Worm (Caenorhabditis elegans) whole organism, midembryonic: ENCODE data around the gene fipr-15.

Source experiments
- T22C8.4 ChIP-seq: fragments of 200-800 bp; sonication (Bioruptor generic); IDR thresholded peaks from 2 replicates; pipeline ENCODE4 v1.3.6; 2022; ENCODE audit warnings: missing genetic modification characterization, missing compliant biosample characterization
- cog-1 ChIP-seq: sonication (generic microtip); optimal IDR thresholded peaks from 2 replicates; lab custom pipeline; 2016; ENCODE audit warnings: missing genetic modification characterization, missing compliant biosample characterization
- flt-1 ChIP-seq: fragments of 200-800 bp; sonication (Bioruptor generic); IDR thresholded peaks from 2 replicates; pipeline ENCODE4 v1.3.6; 2022; ENCODE audit warnings: missing genetic modification characterization, missing compliant biosample characterization
- klf-2 ChIP-seq: fragments of 200-800 bp; sonication (Bioruptor generic); conservative IDR thresholded peaks from 2 replicates; pipeline ENCODE4 v1.3.6; 2022; ENCODE audit warnings: missing genetic modification reagents, missing genetic modification characterization, missing compliant biosample characterization
- med-1 ChIP-seq: sonication (generic microtip); optimal IDR thresholded peaks from 2 replicates; lab custom pipeline; 2017; ENCODE audit warnings: missing genetic modification characterization, mild to moderate bottlenecking, missing compliant biosample characterization, antibody characterized with exemption, missing genetic modification reagents; ENCODE audit not compliant: insufficient read depth
- ref-1 ChIP-seq: fragments of 200-800 bp; sonication (Bioruptor generic); conservative IDR thresholded peaks from 2 replicates; pipeline ENCODE4 v1.3.6; 2022; ENCODE audit warnings: missing genetic modification reagents, missing genetic modification characterization, missing compliant biosample characterization
- tab-1 ChIP-seq: fragments of 200-800 bp; sonication (Bioruptor generic); IDR thresholded peaks from 2 replicates; pipeline ENCODE4 v1.3.6; 2022; ENCODE audit warnings: missing genetic modification characterization, missing compliant biosample characterization
- ztf-23 ChIP-seq: fragments of 200-800 bp; sonication (Bioruptor generic); IDR thresholded peaks from 2 replicates; pipeline ENCODE4 v1.3.6; 2022; ENCODE audit warnings: missing genetic modification reagents, missing genetic modification characterization, missing compliant biosample characterization
- ztf-29 ChIP-seq: fragments of 200-800 bp; sonication (Bioruptor generic); IDR thresholded peaks from 2 replicates; pipeline ENCODE4 v1.3.6; 2022; ENCODE audit warnings: missing genetic modification reagents, missing genetic modification characterization, missing compliant biosample characterization

Gene fipr-15

DNA sequence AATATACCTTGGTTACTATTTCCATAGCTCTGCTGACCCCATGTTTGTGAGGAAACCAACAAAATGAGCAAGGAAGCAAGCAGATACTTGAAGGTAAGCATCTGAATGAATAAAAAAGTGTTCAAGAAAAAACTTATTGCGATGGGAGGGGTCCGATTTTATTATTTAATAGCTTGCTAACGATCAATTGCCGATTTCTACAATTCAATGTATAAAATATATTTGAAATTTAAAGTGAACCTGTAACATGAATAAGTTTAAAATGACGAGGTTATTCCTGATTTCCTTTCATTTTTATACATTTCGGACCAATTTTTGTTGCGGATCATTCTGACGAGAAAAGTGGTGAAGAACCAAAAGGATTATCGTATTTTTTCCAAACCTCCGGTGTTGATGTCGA lies 16.1 kb downstream of the fipr-15 start, which contains the start of gene srlf-13:
Gene srlf-13, minus strand, starts transcription at position 101 of the 400 bp plus-strand sequence.
- TF ChIP-seq tab-1 (GFP tag; lab: Robert Waterston, UW) (no peak), ztf-29 (GFP tag; lab: Robert Waterston, UW) (no peak), T22C8.4 (GFP tag; lab: Robert Waterston, UW) (no peak), med-1 (no peak)

DNA sequence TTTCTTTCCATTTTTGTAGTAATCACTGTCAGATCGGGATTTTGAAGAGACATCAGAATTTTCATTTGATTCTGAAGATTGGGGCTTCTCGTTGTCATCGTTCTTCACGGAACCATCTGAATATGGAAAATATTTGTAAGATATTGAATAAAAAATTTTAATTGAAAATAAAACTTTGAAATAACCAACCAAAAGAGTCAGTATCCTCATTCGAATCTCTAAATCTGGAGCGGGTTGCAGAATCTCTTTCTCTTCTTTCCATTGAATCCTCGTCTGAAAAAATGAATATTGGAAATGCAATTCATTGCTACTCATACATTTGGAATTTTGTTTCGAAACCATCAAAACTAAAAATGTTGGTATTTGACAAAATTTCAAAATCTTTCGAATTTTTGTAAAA lies 17.8 kb downstream of the fipr-15 start:
- TF ChIP-seq med-1 (no peak), tab-1 (GFP tag; lab: Robert Waterston, UW) (no peak), klf-2 (GFP tag; lab: Robert Waterston, UW) (no peak), ztf-29 (GFP tag; lab: Robert Waterston, UW) (no peak), ref-1 (GFP tag; lab: Robert Waterston, UW) (no peak), T22C8.4 (GFP tag; lab: Robert Waterston, UW) (no peak), flt-1 (no peak), ztf-23 (GFP tag; lab: Robert Waterston, UW) (no peak), cog-1 (no peak)

DNA sequence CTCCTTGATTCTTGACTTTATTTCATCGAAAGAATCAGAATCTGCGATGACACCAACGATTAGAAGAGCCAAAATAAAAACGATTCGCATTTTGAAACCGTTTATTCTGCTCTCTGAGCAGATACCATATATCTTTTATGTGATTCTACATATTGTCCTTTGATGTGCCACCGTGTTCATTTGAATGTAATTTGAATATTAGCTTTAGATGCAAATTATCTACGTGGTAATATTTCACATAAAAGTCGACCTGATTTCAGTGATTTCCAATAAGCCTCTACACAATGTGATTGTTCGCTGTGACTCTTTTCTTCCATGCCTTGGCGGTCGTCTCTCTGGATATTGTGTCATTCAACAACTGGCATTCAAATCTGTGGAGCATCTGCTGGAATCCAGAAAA lies 18.7 kb downstream of the fipr-15 start, which contains the start of the genes F13E9.9 and F13E9.19:
Gene F13E9.9, minus strand, starts transcription at position 101 of the 400 bp plus-strand sequence.
Gene F13E9.19, plus strand, starts transcription at position 316 of the 400 bp plus-strand sequence.
- TF ChIP-seq flt-1 = no peak
- no peak for TF ChIP-seq ztf-23 (GFP tag; lab: Robert Waterston, UW)
- no peak for TF ChIP-seq T22C8.4 (GFP tag; lab: Robert Waterston, UW)
- TF ChIP-seq ref-1 (GFP tag; lab: Robert Waterston, UW) = no peak
- no peak for TF ChIP-seq cog-1
- TF ChIP-seq ztf-29 (GFP tag; lab: Robert Waterston, UW) = no peak
- TF ChIP-seq tab-1 (GFP tag; lab: Robert Waterston, UW) = no peak

DNA sequence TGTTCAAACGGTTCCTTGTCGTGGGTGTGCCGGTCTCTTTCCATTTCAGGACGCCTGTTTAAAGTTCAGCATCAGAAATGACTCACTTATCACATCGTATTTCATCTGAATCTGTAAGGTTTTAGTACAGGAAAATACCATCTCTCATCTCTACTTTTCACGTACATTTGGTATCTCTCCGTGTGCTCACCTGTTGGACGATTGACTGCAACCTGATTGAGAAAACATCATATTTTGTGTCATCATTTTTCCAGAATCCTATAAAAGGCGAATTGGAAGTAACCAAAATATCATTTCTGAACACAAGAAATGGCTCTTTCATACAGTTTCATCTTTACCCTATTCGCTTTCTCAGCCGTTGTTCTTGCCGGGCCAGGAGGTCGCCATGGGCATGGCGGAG lies 19.7 kb downstream of the fipr-15 start, which contains the start of gene srlf-30:
Gene srlf-30, plus strand, starts transcription at position 301 of the 400 bp plus-strand sequence.
- TF ChIP-seq ref-1 (GFP tag; lab: Robert Waterston, UW) (no peak), klf-2 (GFP tag; lab: Robert Waterston, UW) (no peak), flt-1 (no peak), cog-1 (no peak), ztf-29 (GFP tag; lab: Robert Waterston, UW) (no peak), med-1 (no peak), T22C8.4 (GFP tag; lab: Robert Waterston, UW) (no peak), tab-1 (GFP tag; lab: Robert Waterston, UW) (no peak), ztf-23 (GFP tag; lab: Robert Waterston, UW) (no peak)

DNA sequence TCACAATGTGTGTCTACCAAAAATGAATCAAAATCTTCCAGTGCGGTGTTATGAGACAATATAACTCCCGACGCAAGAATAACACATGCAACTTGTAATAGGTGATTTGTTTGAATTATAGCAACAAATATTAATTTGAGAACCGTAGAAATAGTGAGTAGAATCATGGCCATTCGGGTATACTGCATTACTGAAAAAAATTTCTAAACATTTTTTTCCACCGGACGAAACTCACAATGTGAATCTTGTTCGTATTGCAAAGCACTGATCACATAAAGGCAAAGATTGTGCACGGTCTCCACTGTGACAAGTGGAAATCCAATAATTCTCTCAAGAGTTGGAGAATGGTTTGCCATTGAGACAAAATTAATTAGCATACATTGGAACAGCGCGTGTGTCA lies 22.1 kb downstream of the fipr-15 start:
- TF ChIP-seq flt-1 (no peak), cog-1 (no peak), ztf-29 (GFP tag; lab: Robert Waterston, UW) (no peak), ztf-23 (GFP tag; lab: Robert Waterston, UW) (no peak), med-1 (no peak), T22C8.4 (GFP tag; lab: Robert Waterston, UW) (no peak), ref-1 (GFP tag; lab: Robert Waterston, UW) (no peak), tab-1 (GFP tag; lab: Robert Waterston, UW) (no peak), klf-2 (GFP tag; lab: Robert Waterston, UW) (no peak)

DNA sequence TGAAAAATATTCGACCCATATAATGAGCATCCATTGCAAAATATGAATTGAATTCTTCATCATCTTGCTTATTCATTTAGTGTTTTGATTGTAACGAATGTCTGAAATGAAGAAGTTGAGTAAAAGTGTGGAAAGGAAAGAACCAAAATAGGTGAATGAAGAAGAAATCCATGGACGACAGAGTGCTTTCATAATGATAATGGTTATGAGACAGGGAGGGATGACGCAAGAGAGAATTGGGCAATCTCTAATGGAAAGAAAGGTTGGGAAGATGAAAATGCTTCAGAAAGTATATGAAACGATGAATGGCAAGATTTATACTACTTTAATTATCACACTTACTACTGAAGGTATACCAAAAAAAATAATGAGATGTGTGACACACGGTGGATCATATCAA lies 23.9 kb downstream of the fipr-15 start, which contains the start of gene ZK596.3:
Gene ZK596.3, minus strand, starts transcription at position 101 of the 400 bp plus-strand sequence.
- TF ChIP-seq med-1 (no peak), T22C8.4 (GFP tag; lab: Robert Waterston, UW) (no peak), flt-1 (no peak), tab-1 (GFP tag; lab: Robert Waterston, UW) (no peak), cog-1 (no peak)

DNA sequence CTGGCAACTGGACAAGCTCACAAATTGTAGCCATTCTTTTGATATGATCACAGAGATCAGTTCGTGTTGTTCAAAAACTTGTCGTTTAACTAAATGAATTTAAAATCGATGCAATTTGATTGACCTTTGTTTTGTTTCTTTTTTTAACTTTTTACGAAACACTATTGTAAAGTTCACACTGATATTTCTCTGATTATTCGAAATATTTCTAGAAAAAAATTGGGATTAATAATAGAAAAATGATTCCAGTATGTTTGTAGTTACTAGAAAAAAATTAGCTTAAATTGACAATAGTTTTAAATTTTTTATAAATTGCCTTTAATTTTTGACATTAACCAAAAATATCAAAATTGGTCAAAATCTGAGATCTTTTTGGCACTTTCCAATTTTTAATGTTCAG lies 28.8 kb downstream of the fipr-15 start, which contains the start of gene ZK596.2:
Gene ZK596.2, minus strand, starts transcription at position 101 of the 400 bp plus-strand sequence.
- TF ChIP-seq flt-1 = no peak
- no peak for TF ChIP-seq cog-1

DNA sequence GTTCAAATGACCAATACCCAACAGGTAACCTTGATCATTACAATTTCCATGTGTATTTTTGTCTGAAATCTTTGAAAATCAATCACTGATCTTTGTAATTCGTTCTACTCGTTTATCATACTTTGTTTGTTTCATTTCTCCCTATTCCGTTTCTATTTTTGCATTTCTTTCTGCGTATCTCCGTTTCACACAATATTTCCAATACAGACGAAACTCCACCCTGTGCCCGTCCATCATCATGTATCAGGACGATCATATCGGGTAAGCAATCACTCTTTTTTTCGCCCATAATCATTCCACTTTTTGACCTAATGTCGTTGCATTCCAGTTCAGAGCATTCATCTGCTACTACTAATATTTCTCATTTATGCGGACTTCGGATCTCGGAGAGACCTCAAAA lies 29.3 kb downstream of the fipr-15 start, which contains the start of gene pyk-2:
Gene pyk-2, plus strand, starts transcription at position 206 of the 400 bp plus-strand sequence.
- TF ChIP-seq med-1 = no peak
- TF ChIP-seq klf-2 (GFP tag; lab: Robert Waterston, UW) = no peak
- no peak for TF ChIP-seq ztf-29 (GFP tag; lab: Robert Waterston, UW)
- TF ChIP-seq flt-1 = no peak
- no peak for TF ChIP-seq ztf-23 (GFP tag; lab: Robert Waterston, UW)
- TF ChIP-seq cog-1 = no peak
- TF ChIP-seq T22C8.4 (GFP tag; lab: Robert Waterston, UW) = no peak
- TF ChIP-seq ref-1 (GFP tag; lab: Robert Waterston, UW) = no peak
- TF ChIP-seq tab-1 (GFP tag; lab: Robert Waterston, UW) = no peak

DNA sequence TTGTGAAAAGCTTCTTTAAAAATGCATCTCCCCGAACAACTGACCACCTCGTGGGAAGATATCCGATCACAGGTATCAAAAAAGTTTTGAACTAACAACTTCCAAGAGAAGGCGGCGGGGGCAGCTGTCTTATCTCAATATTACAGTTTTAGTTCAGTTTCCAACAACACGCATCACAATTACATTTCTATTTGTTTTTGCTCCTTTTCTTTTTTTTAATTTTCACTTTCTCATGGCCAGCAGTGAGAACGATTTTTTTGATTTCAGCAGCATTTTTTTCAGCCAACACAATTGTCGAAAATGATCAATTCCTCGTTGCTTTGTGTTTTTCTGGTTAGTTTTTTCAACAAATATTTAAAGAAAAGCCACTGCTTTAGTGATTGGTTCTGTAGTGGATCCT lies 32.7 kb downstream of the fipr-15 start, which contains the start of gene ZK593.2:
Gene ZK593.2, plus strand, starts transcription at position 301 of the 400 bp plus-strand sequence.
- TF ChIP-seq cog-1 = no peak
- TF ChIP-seq med-1 = no peak
- TF ChIP-seq klf-2 (GFP tag; lab: Robert Waterston, UW) = no peak
- TF ChIP-seq ztf-29 (GFP tag; lab: Robert Waterston, UW) = no peak
- TF ChIP-seq ztf-23 (GFP tag; lab: Robert Waterston, UW) = no peak
- TF ChIP-seq flt-1 = no peak
- TF ChIP-seq ref-1 (GFP tag; lab: Robert Waterston, UW) = no peak
- TF ChIP-seq tab-1 (GFP tag; lab: Robert Waterston, UW) = no peak
- no peak for TF ChIP-seq T22C8.4 (GFP tag; lab: Robert Waterston, UW)

DNA sequence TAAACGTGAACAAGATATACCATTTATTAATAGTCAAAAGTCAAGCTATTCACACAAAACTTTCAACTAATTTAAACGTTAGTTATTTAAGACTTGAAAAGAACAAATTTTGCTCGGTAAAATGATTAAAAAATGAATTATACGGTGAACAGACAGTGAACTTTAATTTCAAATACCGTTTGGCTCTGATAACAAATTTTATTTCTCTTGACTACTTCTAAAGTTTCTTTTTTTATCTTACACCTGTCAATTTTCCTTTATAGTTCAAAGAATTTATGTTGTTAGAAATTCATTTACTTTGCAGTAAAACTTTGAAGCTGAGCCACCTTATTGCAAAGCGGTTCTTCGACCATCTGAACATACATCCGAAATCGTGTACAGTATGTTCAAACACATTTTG lies 35.0 kb downstream of the fipr-15 start, which contains the start of gene ZK593.3:
Gene ZK593.3, plus strand, starts transcription at position 301 of the 400 bp plus-strand sequence.
- TF ChIP-seq klf-2 (GFP tag; lab: Robert Waterston, UW) = no peak
- no peak for TF ChIP-seq ztf-29 (GFP tag; lab: Robert Waterston, UW)
- no peak for TF ChIP-seq cog-1
- TF ChIP-seq T22C8.4 (GFP tag; lab: Robert Waterston, UW) = no peak
- TF ChIP-seq tab-1 (GFP tag; lab: Robert Waterston, UW) = no peak
- no peak for TF ChIP-seq med-1
- TF ChIP-seq ref-1 (GFP tag; lab: Robert Waterston, UW) = no peak
- no peak for TF ChIP-seq flt-1
- TF ChIP-seq ztf-23 (GFP tag; lab: Robert Waterston, UW) = no peak
